Worm (Caenorhabditis elegans): ENCODE results near the gene C30G12.6.

Gene C30G12.6

ce11 chrII:7337469-7337893 is 41.7 kb upstream of the C30G12.6 start:
- TF ChIP-seq R02D3.7 (tag; optimal IDR thresholded peaks at IDR 0.05) (peak; percentile 10), daf-12 (tag; optimal IDR thresholded peaks at IDR 0.05) (no peak), lin-15B (tag; optimal IDR thresholded peaks at IDR 0.05) (peak; percentile 2), jun-1 (tag; optimal IDR thresholded peaks at IDR 0.05) (peak; percentile 83), nhr-25 (tag; optimal IDR thresholded peaks at IDR 0.05) (peak; percentile 90), egl-27 (tag; optimal IDR thresholded peaks at IDR 0.05) (no peak), pqm-1 (tag; optimal IDR thresholded peaks at IDR 0.05) (peak; percentile 95), nfya-1 (tag; optimal IDR thresholded peaks at IDR 0.05; ENCODE audit: insufficient read depth) (peak; percentile 72), nhr-12 (tag; optimal IDR thresholded peaks at IDR 0.05) (no peak), egl-5 (tag; optimal IDR thresholded peaks at IDR 0.05) (no peak), hmg-11 (tag; optimal IDR thresholded peaks at IDR 0.05) (peak; percentile 61), aly-2 (tag; optimal IDR thresholded peaks at IDR 0.05) (no peak), ama-1 (optimal IDR thresholded peaks at IDR 0.05) (peak; percentile 17), elt-2 (tag; optimal IDR thresholded peaks at IDR 0.05) (peak; percentile 94), mdl-1 (tag; optimal IDR thresholded peaks at IDR 0.05) (peak; percentile 63), sea-2 (GFP tag; optimal IDR thresholded peaks at IDR 0.05) (no peak), nhr-23 (tag; optimal IDR thresholded peaks at IDR 0.05) (peak; percentile 92), lsy-12 (tag; optimal IDR thresholded peaks at IDR 0.05) (peak; percentile 66), tbx-2 (tag; optimal IDR thresholded peaks at IDR 0.05) (peak; percentile 75), nhr-28 (tag; optimal IDR thresholded peaks at IDR 0.05) (no peak), pha-4 (tag; optimal IDR thresholded peaks at IDR 0.05) (peak; percentile 91), lin-39 (tag; optimal IDR thresholded peaks at IDR 0.05) (peak; percentile 67), zag-1 (tag; optimal IDR thresholded peaks at IDR 0.05) (no peak), snpc-4 (tag; optimal IDR thresholded peaks at IDR 0.05) (peak; percentile 37), nhr-43 (tag; optimal IDR thresholded peaks at IDR 0.05; ENCODE audit: poor library complexity, severe bottlenecking) (peak; percentile 99), elt-3 (tag; optimal IDR thresholded peaks at IDR 0.05) (peak in 2 of 3 experiments; percentile 34 to 69), ztf-4 (tag; optimal IDR thresholded peaks at IDR 0.05) (peak; percentile 53), unc-39 (tag; optimal IDR thresholded peaks at IDR 0.05) (no peak), ceh-28 (tag; optimal IDR thresholded peaks at IDR 0.05) (peak; percentile 67), mml-1 (tag; optimal IDR thresholded peaks at IDR 0.05) (no peak), fkh-2 (tag; optimal IDR thresholded peaks at IDR 0.05) (no peak)

ce11 chrII:7331224-7331623 is 35.4 kb upstream of the C30G12.6 start, which contains the start of gene npax-1:
Gene npax-1, minus strand, starts transcription at chrII:7331324.
- TF ChIP-seq egl-5 (tag; optimal IDR thresholded peaks at IDR 0.05) = no peak
- TF ChIP-seq ceh-28 (tag; optimal IDR thresholded peaks at IDR 0.05) = no peak
- TF ChIP-seq ama-1 (optimal IDR thresholded peaks at IDR 0.05) = no peak
- TF ChIP-seq lin-15B (tag; optimal IDR thresholded peaks at IDR 0.05) = no peak
- TF ChIP-seq fkh-2 (tag; optimal IDR thresholded peaks at IDR 0.05) = no peak
- no peak for TF ChIP-seq R02D3.7 (tag; optimal IDR thresholded peaks at IDR 0.05)
- no peak for TF ChIP-seq sea-2 (GFP tag; optimal IDR thresholded peaks at IDR 0.05)
- no peak for TF ChIP-seq nhr-237 (tag; optimal IDR thresholded peaks at IDR 0.05)
- TF ChIP-seq nfya-1 (tag; optimal IDR thresholded peaks at IDR 0.05; ENCODE audit: insufficient read depth) = no peak
- no peak for TF ChIP-seq nhr-77 (tag; optimal IDR thresholded peaks at IDR 0.05)
- no peak for TF ChIP-seq nhr-67 (tag; optimal IDR thresholded peaks at IDR 0.05)
- TF ChIP-seq egl-27 (tag; optimal IDR thresholded peaks at IDR 0.05) = no peak
- TF ChIP-seq mml-1 (tag; optimal IDR thresholded peaks at IDR 0.05) = no peak
- TF ChIP-seq nhr-25 (tag; optimal IDR thresholded peaks at IDR 0.05) = no peak
- no peak for TF ChIP-seq nhr-76 (tag; optimal IDR thresholded peaks at IDR 0.05)

- TF ChIP-seq ceh-9 (tag; optimal IDR thresholded peaks at IDR 0.05) (no peak), egl-5 (tag; optimal IDR thresholded peaks at IDR 0.05) (peak; percentile 24), hmg-11 (tag; optimal IDR thresholded peaks at IDR 0.05) (peak; percentile 30), lin-15B (tag; optimal IDR thresholded peaks at IDR 0.05) (peak; percentile 21), skn-1 (tag; optimal IDR thresholded peaks at IDR 0.05) (no peak), nhr-11 (tag; optimal IDR thresholded peaks at IDR 0.05) (peak; percentile 7), pqm-1 (tag; optimal IDR thresholded peaks at IDR 0.05) (no peak), ceh-82 (tag; optimal IDR thresholded peaks at IDR 0.05) (no peak), ZK546.5 (tag; optimal IDR thresholded peaks at IDR 0.05) (no peak), mdl-1 (tag; optimal IDR thresholded peaks at IDR 0.05) (peak; percentile 22), egl-27 (tag; optimal IDR thresholded peaks at IDR 0.05) (no peak), snpc-4 (tag; optimal IDR thresholded peaks at IDR 0.05) (peak; percentile 16), nfya-1 (tag; optimal IDR thresholded peaks at IDR 0.05; ENCODE audit: insufficient read depth) (peak; percentile 78), jun-1 (tag; optimal IDR thresholded peaks at IDR 0.05) (no peak), fkh-10 (GFP tag; optimal IDR thresholded peaks at IDR 0.05) (peak; percentile 72), tbx-2 (tag; optimal IDR thresholded peaks at IDR 0.05) (peak; percentile 39), unc-39 (tag; optimal IDR thresholded peaks at IDR 0.05) (no peak), lin-39 (tag; optimal IDR thresholded peaks at IDR 0.05) (peak; percentile 77), lsy-12 (tag; optimal IDR thresholded peaks at IDR 0.05) (peak; percentile 18), nhr-76 (tag; optimal IDR thresholded peaks at IDR 0.05) (no peak), fkh-2 (tag; optimal IDR thresholded peaks at IDR 0.05) (no peak), zag-1 (tag; optimal IDR thresholded peaks at IDR 0.05) (no peak), nhr-67 (tag; optimal IDR thresholded peaks at IDR 0.05) (no peak), elt-2 (tag; optimal IDR thresholded peaks at IDR 0.05) (no peak)
These were observed 31.2 kb upstream of the C30G12.6 start for ce11 chrII:7326997-7327396.

Measured in whole organism, L3 larva.